Fruit fly (Drosophila melanogaster) whole organism, larva: ENCODE results near the gene CG42526.

Experiments
- noc ChIP-seq: fragments of 200-800 bp; sonication (Bioruptor generic); optimal IDR thresholded peaks from 3 replicates; lab custom pipeline; 2019; ENCODE audit warnings: missing biosample characterization, mild to moderate bottlenecking, missing genetic modification characterization, moderate library complexity

Gene CG42526

dm6 chr3L:9426656-9427294, 8.4 kb downstream of the CG42526 start, which contains the start of the genes Atat and Shc:
Gene Atat (minus strand): TSS chr3L:9426758.
Gene Shc (plus strand): TSS chr3L:9427010.
- TF ChIP-seq noc = peak; percentile 97

dm6 chr3L:9425838-9426237, 9.4 kb downstream of the CG42526 start:
- no peak for TF ChIP-seq noc

- no peak for TF ChIP-seq noc
Measured at dm6 chr3L:9424528-9424911, 10.7 kb downstream of the CG42526 start.

dm6 chr3L:9423757-9424527, 11.3 kb downstream of the CG42526 start:
- TF ChIP-seq noc = no peak

- TF ChIP-seq noc = peak; percentile 97
Measured at dm6 chr3L:9422636-9423419, 12.4 kb downstream of the CG42526 start, which contains the start of gene aay. Gene aay (plus strand): TSS chr3L:9423253.

dm6 chr3L:9422135-9422534, 13.1 kb downstream of the CG42526 start:
- TF ChIP-seq noc = peak; percentile 15

dm6 chr3L:9421621-9422020, 13.6 kb downstream of the CG42526 start:
- TF ChIP-seq noc = no peak

dm6 chr3L:9420819-9421130, 14.4 kb downstream of the CG42526 start:
- no peak for TF ChIP-seq noc

- peak; percentile 26 for TF ChIP-seq noc
Measured at dm6 chr3L:9420054-9420818, 15.0 kb downstream of the CG42526 start.

- no peak for TF ChIP-seq noc
Measured at dm6 chr3L:9419328-9419727, 15.9 kb downstream of the CG42526 start.

dm6 chr3L:9417288-9417687, 17.9 kb downstream of the CG42526 start, which contains the start of gene CG3982:
Gene CG3982 (minus strand): TSS chr3L:9417388.
- TF ChIP-seq noc = no peak

dm6 chr3L:9410754-9411423, 24.3 kb downstream of the CG42526 start, which contains the start of the genes CG4022 and Cpsf5:
Gene CG4022 (minus strand): TSS chr3L:9410832.
Gene Cpsf5 (plus strand): TSS chr3L:9411038.
- TF ChIP-seq noc = peak; percentile 82

- no peak for TF ChIP-seq noc
Measured at dm6 chr3L:9410030-9410589, 25.1 kb downstream of the CG42526 start.

- no peak for TF ChIP-seq noc
Measured at dm6 chr3L:9404497-9404896, 30.7 kb downstream of the CG42526 start, which contains the start of gene Cpr67B. Gene Cpr67B (plus strand): TSS chr3L:9404797.

dm6 chr3L:9402157-9402890, 32.9 kb downstream of the CG42526 start, which contains the start of gene eIF4E1:
Gene eIF4E1 (minus strand): TSS chr3L:9402460.
- no peak for TF ChIP-seq noc
